Fruit fly (Drosophila melanogaster): ENCODE measurements around the gene Vta1.

Gene Vta1

DNA sequence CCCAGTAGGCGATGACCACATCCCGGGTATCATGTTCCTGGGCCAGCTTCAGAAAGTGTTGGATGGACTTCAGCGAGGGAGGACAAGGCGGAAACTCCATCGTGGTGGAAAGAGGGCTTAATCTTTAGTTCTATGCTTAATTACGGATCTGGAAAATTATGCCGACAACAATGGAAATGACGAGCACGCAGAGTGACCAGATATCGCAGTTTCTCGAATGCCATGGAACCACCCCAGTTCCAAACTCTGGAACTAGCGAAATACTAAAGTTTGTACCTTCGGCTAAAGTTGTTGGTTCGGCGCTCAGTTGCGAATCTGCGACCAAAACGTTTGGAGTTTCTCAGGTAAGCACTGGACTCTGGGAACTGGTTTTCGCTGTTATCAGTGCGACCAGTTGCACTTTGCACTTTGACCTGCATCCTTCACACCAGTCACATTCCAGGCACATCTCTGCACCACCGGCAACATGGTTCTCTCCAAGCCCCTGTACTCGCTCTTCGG is at the start of gene Vta1, which contains the start of gene CG7970:
Gene Vta1 (minus strand): TSS at position 201 of the 501 bp plus-strand sequence.
Gene CG7970 (plus strand): TSS at position 51 of the 501 bp plus-strand sequence.
- no peak for TF ChIP-seq ttk (optimal IDR thresholded peaks at IDR 0.05)
- TF ChIP-seq insv (optimal IDR thresholded peaks at IDR 0.05): no peak
- no peak for TF ChIP-seq Myc (optimal IDR thresholded peaks at IDR 0.05)

DNA sequence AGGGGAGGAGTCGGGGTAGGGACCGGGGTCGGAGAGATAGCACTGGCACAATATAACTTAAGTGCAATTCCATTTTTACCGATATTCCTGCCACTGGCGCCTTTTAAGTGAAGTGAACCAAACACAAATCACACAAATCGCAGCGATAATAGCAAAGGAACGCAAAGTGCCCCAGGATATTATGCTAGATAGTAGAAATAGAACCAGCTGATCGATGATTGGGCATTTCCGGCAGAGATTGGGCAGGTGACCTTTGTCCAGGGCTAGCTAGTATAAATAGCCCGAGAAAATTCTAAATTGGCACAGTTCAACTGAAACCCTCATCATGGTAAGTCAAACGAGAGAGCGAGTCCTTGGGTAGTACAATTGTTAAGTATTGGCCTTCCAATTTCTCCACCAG is 41.6 kb upstream of the Vta1 start, which contains the start of gene CG12011:
Gene CG12011 (plus strand): TSS at position 301 of the 400 bp plus-strand sequence.
- no peak for TF ChIP-seq insv (optimal IDR thresholded peaks at IDR 0.05)

DNA sequence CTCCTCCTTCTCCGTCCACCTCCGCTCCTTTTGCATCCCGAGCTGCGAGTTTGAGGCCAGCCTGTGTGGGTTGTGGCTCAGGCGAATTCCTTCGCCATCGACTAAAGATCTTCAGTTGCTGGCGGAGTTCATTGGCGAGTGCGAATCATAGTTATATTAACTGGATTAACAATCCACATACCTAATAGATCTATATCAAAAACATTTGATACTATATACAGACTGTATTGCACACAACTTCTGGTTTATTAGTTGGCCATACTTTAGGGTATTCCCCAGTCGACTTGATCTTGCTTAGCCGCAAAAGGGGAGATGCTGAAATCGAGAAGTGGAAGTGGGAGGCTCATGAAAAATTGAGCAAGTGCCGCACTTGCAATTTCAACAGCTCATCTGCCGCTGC is 40.2 kb upstream of the Vta1 start:
- TF ChIP-seq insv (optimal IDR thresholded peaks at IDR 0.05) (no peak), Myc (optimal IDR thresholded peaks at IDR 0.05) (no peak), ttk (optimal IDR thresholded peaks at IDR 0.05) (no peak), psq (optimal IDR thresholded peaks at IDR 0.05) (no peak), h (optimal IDR thresholded peaks at IDR 0.05) (no peak), Sin3A (optimal IDR thresholded peaks at IDR 0.05) (no peak)

dm6 chr3L:1692122-1692786 is 39.6 kb upstream of the Vta1 start:
- TF ChIP-seq insv (optimal IDR thresholded peaks at IDR 0.05): no peak
- no peak for TF ChIP-seq h (optimal IDR thresholded peaks at IDR 0.05)
- no peak for TF ChIP-seq psq (optimal IDR thresholded peaks at IDR 0.05)
- TF ChIP-seq Myc (optimal IDR thresholded peaks at IDR 0.05): no peak
- no peak for TF ChIP-seq ttk (optimal IDR thresholded peaks at IDR 0.05)
- TF ChIP-seq Sin3A (optimal IDR thresholded peaks at IDR 0.05): no peak

dm6 chr3L:1690727-1691413 is 38.2 kb upstream of the Vta1 start:
- TF ChIP-seq Myc (optimal IDR thresholded peaks at IDR 0.05): no peak
- TF ChIP-seq h (optimal IDR thresholded peaks at IDR 0.05): no peak
- TF ChIP-seq ttk (optimal IDR thresholded peaks at IDR 0.05): no peak
- no peak for TF ChIP-seq insv (optimal IDR thresholded peaks at IDR 0.05)
- no peak for TF ChIP-seq Sin3A (optimal IDR thresholded peaks at IDR 0.05)
- TF ChIP-seq psq (optimal IDR thresholded peaks at IDR 0.05): no peak

DNA sequence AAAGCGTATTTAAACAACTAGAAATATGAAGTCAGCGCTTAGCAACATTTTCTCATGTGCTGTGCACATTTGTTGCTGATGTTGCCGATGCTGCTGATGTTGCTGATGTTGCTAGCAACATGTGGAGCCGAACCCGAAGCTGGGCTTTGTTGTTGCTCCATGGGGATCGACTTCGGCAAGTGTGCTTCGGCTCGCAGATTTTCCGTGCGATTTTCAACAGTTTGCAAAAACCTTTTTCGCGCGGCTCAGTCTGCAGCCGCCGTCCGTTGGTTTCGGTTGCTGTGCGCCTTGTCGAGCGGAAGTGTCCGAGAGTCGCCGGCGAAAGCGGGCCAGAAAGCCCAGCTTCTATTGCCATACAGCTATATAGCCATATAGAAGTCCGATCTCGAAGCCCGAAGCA is 35.9 kb upstream of the Vta1 start:
- TF ChIP-seq h (optimal IDR thresholded peaks at IDR 0.05): no peak
- TF ChIP-seq ttk (optimal IDR thresholded peaks at IDR 0.05): no peak
- no peak for TF ChIP-seq Sin3A (optimal IDR thresholded peaks at IDR 0.05)

DNA sequence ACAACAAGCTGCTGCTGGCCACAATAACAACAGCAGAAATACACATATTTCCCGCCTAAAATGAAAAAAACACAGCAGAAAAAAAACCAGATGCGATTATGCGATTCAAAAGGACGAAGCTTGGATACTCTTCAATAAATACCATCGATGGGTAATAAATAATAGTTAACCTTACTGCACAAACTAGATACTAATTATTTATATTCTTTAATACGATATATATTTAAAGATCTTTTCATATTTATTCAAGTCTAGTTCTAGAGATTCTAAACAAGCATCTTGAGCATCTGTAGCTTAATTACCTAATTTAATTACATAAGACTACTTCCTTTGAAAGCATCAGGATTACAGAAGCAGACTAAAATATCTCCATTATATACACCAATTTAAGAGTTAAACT is 35.5 kb upstream of the Vta1 start:
- no peak for TF ChIP-seq Sin3A (optimal IDR thresholded peaks at IDR 0.05)
- TF ChIP-seq insv (optimal IDR thresholded peaks at IDR 0.05): no peak
- TF ChIP-seq Myc (optimal IDR thresholded peaks at IDR 0.05): no peak
- TF ChIP-seq h (optimal IDR thresholded peaks at IDR 0.05): no peak
- TF ChIP-seq ttk (optimal IDR thresholded peaks at IDR 0.05): no peak
- no peak for TF ChIP-seq psq (optimal IDR thresholded peaks at IDR 0.05)

DNA sequence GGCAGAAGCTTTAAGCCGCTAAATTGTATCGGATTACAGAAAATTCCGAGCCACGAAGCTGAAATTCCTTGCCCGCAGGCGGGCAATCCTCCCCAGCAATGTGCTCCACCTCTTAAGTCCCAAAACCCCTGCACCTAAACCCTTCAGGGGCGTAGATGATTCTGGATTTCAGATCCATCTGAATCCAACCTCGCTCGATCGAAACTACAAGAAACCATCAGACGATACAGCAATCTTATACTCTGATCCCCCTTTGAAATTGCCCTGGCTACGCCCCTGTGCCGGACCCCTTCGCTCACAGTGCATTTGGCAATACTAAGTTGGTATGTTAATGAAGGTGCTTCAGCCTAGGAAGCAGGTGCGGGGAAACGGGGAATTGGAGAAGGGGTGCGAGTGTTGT is 30.4 kb upstream of the Vta1 start:
- TF ChIP-seq psq (optimal IDR thresholded peaks at IDR 0.05) (no peak), Sin3A (optimal IDR thresholded peaks at IDR 0.05) (no peak), h (optimal IDR thresholded peaks at IDR 0.05) (no peak), insv (optimal IDR thresholded peaks at IDR 0.05) (no peak), Myc (optimal IDR thresholded peaks at IDR 0.05) (no peak), ttk (optimal IDR thresholded peaks at IDR 0.05) (no peak)

DNA sequence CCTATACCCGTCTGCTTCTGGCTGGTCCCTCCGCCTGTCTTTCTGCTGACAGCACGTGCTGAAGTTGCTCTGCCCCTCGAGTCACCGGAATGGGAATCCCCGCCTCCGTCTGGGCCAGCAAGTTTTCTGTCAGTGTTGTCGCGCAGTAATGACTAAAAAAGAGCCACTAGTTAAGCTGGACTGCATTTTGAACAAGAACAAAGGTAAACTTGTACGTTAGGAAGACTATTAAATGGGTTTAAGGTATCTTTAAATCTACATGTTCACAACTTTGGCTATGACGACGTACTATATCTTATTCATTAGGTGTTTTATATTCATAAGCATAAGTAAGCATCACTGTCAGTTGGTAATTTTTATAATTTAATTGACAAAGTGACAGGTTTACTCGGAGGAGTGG is 26.7 kb upstream of the Vta1 start:
- TF ChIP-seq insv (optimal IDR thresholded peaks at IDR 0.05) (no peak), h (optimal IDR thresholded peaks at IDR 0.05) (no peak), Sin3A (optimal IDR thresholded peaks at IDR 0.05) (no peak), psq (optimal IDR thresholded peaks at IDR 0.05) (no peak), ttk (optimal IDR thresholded peaks at IDR 0.05) (no peak), Myc (optimal IDR thresholded peaks at IDR 0.05) (no peak)

dm6 chr3L:1676222-1676621 is 23.5 kb upstream of the Vta1 start:
- TF ChIP-seq Sin3A (optimal IDR thresholded peaks at IDR 0.05): no peak
- no peak for TF ChIP-seq Myc (optimal IDR thresholded peaks at IDR 0.05)
- TF ChIP-seq psq (optimal IDR thresholded peaks at IDR 0.05): no peak
- TF ChIP-seq insv (optimal IDR thresholded peaks at IDR 0.05): no peak
- no peak for TF ChIP-seq h (optimal IDR thresholded peaks at IDR 0.05)
- TF ChIP-seq ttk (optimal IDR thresholded peaks at IDR 0.05): no peak

dm6 chr3L:1675242-1675641 is 22.5 kb upstream of the Vta1 start:
- TF ChIP-seq ttk (optimal IDR thresholded peaks at IDR 0.05) (no peak), psq (optimal IDR thresholded peaks at IDR 0.05) (no peak), insv (optimal IDR thresholded peaks at IDR 0.05) (no peak), Sin3A (optimal IDR thresholded peaks at IDR 0.05) (no peak), h (optimal IDR thresholded peaks at IDR 0.05) (no peak), Myc (optimal IDR thresholded peaks at IDR 0.05) (no peak)

dm6 chr3L:1674381-1674780 is 21.7 kb upstream of the Vta1 start, which contains the start of gene CG7991:
Gene CG7991 (plus strand): TSS chr3L:1674709.
- TF ChIP-seq h (optimal IDR thresholded peaks at IDR 0.05) (no peak), Sin3A (optimal IDR thresholded peaks at IDR 0.05) (no peak), psq (optimal IDR thresholded peaks at IDR 0.05) (no peak), insv (optimal IDR thresholded peaks at IDR 0.05) (no peak), Myc (optimal IDR thresholded peaks at IDR 0.05) (no peak), ttk (optimal IDR thresholded peaks at IDR 0.05) (no peak)

DNA sequence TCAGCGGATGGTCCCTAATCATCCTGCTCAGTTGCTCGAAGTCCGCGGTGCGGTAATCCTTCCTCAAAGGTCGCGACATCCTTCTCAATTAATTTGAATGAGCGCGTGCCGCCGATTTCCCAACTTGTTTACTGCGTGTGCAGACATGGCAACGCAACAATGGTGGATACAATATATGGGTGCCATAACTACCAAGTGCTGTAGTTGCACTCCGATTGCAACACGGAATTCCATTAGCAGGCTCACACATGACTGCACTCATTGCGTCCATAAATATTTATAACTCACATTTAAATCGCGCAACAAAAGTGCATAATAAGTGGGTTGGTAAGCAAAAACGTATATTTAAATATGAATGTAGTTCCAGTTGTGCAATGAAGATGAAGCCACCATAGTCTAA is 19.9 kb upstream of the Vta1 start, which contains the start of gene CG13930:
Gene CG13930 (minus strand): TSS at position 101 of the 400 bp plus-strand sequence.
- no peak for TF ChIP-seq Sin3A (optimal IDR thresholded peaks at IDR 0.05)
- TF ChIP-seq insv (optimal IDR thresholded peaks at IDR 0.05): no peak
- TF ChIP-seq Myc (optimal IDR thresholded peaks at IDR 0.05): no peak
- no peak for TF ChIP-seq h (optimal IDR thresholded peaks at IDR 0.05)
- TF ChIP-seq psq (optimal IDR thresholded peaks at IDR 0.05): no peak
- TF ChIP-seq ttk (optimal IDR thresholded peaks at IDR 0.05): no peak

All from Kc167 (cell line).